Worm (Caenorhabditis elegans) whole organism, L3 larva: ENCODE data around the gene hmg-4.

Experiments
- aly-2 ChIP-seq: fragments of 150-350 bp; optimal IDR thresholded peaks from 2 replicates; lab custom pipeline; 2014; ENCODE audit warnings: missing biosample characterization, missing genetic modification characterization
- ama-1 ChIP-seq: fragments of 150-350 bp; optimal IDR thresholded peaks from 2 replicates; lab custom pipeline; 2018
- ceh-16 ChIP-seq: sonication (generic microtip); optimal IDR thresholded peaks from 2 replicates; lab custom pipeline; 2017; ENCODE audit warnings: missing biosample characterization, missing genetic modification characterization
- ceh-9 ChIP-seq: sonication (generic microtip); optimal IDR thresholded peaks from 2 replicates; lab custom pipeline; 2018; ENCODE audit warnings: missing biosample characterization, missing genetic modification characterization
- elt-2 ChIP-seq: sonication (generic microtip); optimal IDR thresholded peaks from 2 replicates; lab custom pipeline; 2016; ENCODE audit warnings: missing genetic modification reagents, mild to moderate bottlenecking, missing genetic modification characterization, missing compliant biosample characterization
- eor-1 ChIP-seq, 2 experiments: fragments of 150-350 bp; optimal IDR thresholded peaks; 2 replicates each; lab custom pipeline; 2014 to 2018; ENCODE audit warnings: missing biosample characterization in 2 of 2, missing genetic modification characterization in 2 of 2
- jun-1 ChIP-seq: fragments of 150-350 bp; optimal IDR thresholded peaks from 2 replicates; lab custom pipeline; 2014; ENCODE audit warnings: missing biosample characterization, missing genetic modification reagents, missing genetic modification characterization
- lsy-12 ChIP-seq: sonication (generic microtip); optimal IDR thresholded peaks from 2 replicates; lab custom pipeline; 2016; ENCODE audit warnings: mild to moderate bottlenecking, missing genetic modification characterization, missing compliant biosample characterization
- nhr-25 ChIP-seq: sonication (generic microtip); optimal IDR thresholded peaks from 2 replicates; lab custom pipeline; 2017; ENCODE audit warnings: missing biosample characterization, missing genetic modification characterization
- nhr-43 ChIP-seq: sonication (generic microtip); optimal IDR thresholded peaks from 2 replicates; lab custom pipeline; 2016; ENCODE audit warnings: mild to moderate bottlenecking, missing genetic modification characterization, missing compliant biosample characterization; ENCODE audit not compliant: poor library complexity, severe bottlenecking
- skn-1 ChIP-seq: fragments of 150-350 bp; optimal IDR thresholded peaks from 2 replicates; lab custom pipeline; 2014; ENCODE audit warnings: missing biosample characterization, missing genetic modification characterization
- zag-1 ChIP-seq: fragments of 150-350 bp; optimal IDR thresholded peaks from 2 replicates; lab custom pipeline; 2014; ENCODE audit warnings: missing biosample characterization, missing genetic modification characterization
- ztf-4 ChIP-seq: fragments of 150-350 bp; optimal IDR thresholded peaks from 2 replicates; lab custom pipeline; 2014; ENCODE audit warnings: missing biosample characterization, missing genetic modification characterization

Gene hmg-4

ce11 chrIII:7335220-7335619 lies 46.2 kb downstream of the hmg-4 start, which contains the start of gene F56C9.10 (continued):
- TF ChIP-seq zag-1 (tag; lab: Kevin White, UChicago) = no peak

- TF ChIP-seq skn-1 (tag; lab: Kevin White, UChicago) (no peak), nhr-43 (tag; lab: Kevin White, UChicago) (no peak)
These were observed 49.7 kb downstream of the hmg-4 start for ce11 chrIII:7331671-7332070.

- peak; percentile 15 for TF ChIP-seq aly-2 (tag; lab: Kevin White, UChicago)
- peak; percentile 79 for TF ChIP-seq ama-1 (lab: Kevin White, UChicago)
- TF ChIP-seq nhr-25 (tag; lab: Kevin White, UChicago) = peak; percentile 33
- TF ChIP-seq ceh-16 (tag; lab: Kevin White, UChicago) = no peak
- peak; percentile 66 for TF ChIP-seq lsy-12 (tag; lab: Kevin White, UChicago)
- peak; percentile 4 for TF ChIP-seq ztf-4 (tag; lab: Kevin White, UChicago)
- TF ChIP-seq elt-2 (tag; lab: Kevin White, UChicago) = peak; percentile 20
- no peak for TF ChIP-seq eor-1 (tag; optimal IDR thresholded peaks at IDR 0.05; lab: Kevin White, UChicago)
- TF ChIP-seq ceh-9 (tag; lab: Kevin White, UChicago) = no peak
- peak; percentile 13 for TF ChIP-seq jun-1 (tag; lab: Kevin White, UChicago)
- TF ChIP-seq, all 47 proteins: peak for 7
These were observed 52.2 kb downstream of the hmg-4 start, which contains the start of gene lab-2 for ce11 chrIII:7329155-7329732. TSS of gene lab-2 (minus strand) at chrIII:7329607.
